Fruit fly (Drosophila melanogaster) Kc167 (cell line): ENCODE data around the gene CG5096.

Source experiments
- Myc ChIP-seq: fragments of >200 bp; optimal IDR thresholded peaks from 2 replicates; lab custom pipeline; 2017; ENCODE audit warnings: missing external identifiers
- Sin3A ChIP-seq: fragments of >200 bp; optimal IDR thresholded peaks from 2 replicates; lab custom pipeline; 2018; ENCODE audit warnings: missing external identifiers
- h ChIP-seq: fragments of >200 bp; optimal IDR thresholded peaks from 3 replicates; lab custom pipeline; 2018; ENCODE audit warnings: missing external identifiers
- insv ChIP-seq: fragments of >200 bp; optimal IDR thresholded peaks from 3 replicates; lab custom pipeline; 2018; ENCODE audit warnings: missing external identifiers
- psq ChIP-seq: fragments of >200 bp; optimal IDR thresholded peaks from 2 replicates; lab custom pipeline; 2017; ENCODE audit warnings: missing external identifiers
- ttk ChIP-seq: sonication (Bioruptor generic); optimal IDR thresholded peaks from 2 replicates; lab custom pipeline; 2017; ENCODE audit warnings: missing external identifiers

DNA sequence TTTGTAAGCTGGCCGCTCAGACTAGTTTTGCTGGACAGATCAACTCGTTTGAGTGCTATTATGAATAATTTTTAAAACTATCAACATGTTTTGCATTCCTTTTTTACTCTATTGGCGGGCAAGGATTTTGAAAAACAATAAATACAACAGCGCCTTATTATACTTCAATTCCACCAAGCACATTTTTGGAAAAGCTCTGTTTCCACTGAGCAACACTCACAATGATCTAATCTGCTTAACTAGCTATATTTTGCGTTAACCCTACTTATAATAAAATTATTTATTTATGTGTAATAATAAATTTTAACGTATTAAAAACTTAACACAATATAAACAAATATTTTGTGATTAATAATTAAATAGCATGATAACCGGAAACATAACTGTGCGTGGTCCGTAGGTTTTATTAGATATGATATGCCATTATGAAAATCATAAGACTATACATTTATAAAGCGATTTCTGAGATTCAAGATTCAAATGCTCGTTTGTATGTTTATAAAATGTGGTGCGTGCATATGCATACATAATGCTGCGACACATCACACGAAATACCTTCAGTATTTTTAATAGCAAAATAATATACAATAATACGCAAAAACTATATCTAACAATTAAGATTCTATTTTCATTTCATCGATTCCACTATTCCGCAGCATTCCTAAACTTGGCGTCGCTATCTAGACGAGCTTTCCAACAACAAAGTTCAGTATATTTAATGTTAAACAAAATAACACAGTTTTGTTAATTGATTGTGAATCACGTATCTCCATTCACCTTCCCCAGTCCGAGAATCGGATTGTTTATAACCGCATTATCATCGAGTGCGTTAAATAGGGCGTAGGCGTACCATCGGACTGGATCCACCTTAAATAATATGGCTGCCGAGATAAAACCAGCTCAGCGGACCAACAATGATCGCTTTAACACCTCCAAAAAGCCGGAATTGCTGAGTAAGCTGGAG lies 40.9 kb downstream of the CG5096 start, which contains the start of the genes pie and Wdfy2:
- no peak for TF ChIP-seq ttk (lab: Kevin White, UChicago)
- no peak for TF ChIP-seq h (lab: Kevin White, UChicago)
- no peak for TF ChIP-seq Myc
- no peak for TF ChIP-seq Sin3A
- no peak for TF ChIP-seq psq (lab: Kevin White, UChicago)
- TF ChIP-seq insv (lab: Kevin White, UChicago) = no peak
